Worm (Caenorhabditis elegans) whole organism, L1 larva: ENCODE data around the gene klp-7.
A peak's percentile ranks its signal among the peaks of the same experiment; 100 is the strongest.

Experiments
- F16B12.6 ChIP-seq: fragments of 150-350 bp; optimal IDR thresholded peaks from 2 replicates; lab custom pipeline; 2014; ENCODE audit warnings: missing biosample characterization, missing genetic modification characterization
- Y116A8C.19 ChIP-seq: sonication (generic microtip); optimal IDR thresholded peaks from 2 replicates; lab custom pipeline; 2016; ENCODE audit warnings: missing compliant biosample characterization, missing genetic modification characterization, borderline replicate concordance
- alr-1 ChIP-seq: fragments of 200-800 bp; sonication (Bioruptor generic); optimal IDR thresholded peaks from 2 replicates; lab custom pipeline; 2018; ENCODE audit warnings: borderline replicate concordance, mild to moderate bottlenecking, missing genetic modification characterization, missing compliant biosample characterization
- ama-1 ChIP-seq: fragments of 150-350 bp; optimal IDR thresholded peaks from 2 replicates; lab custom pipeline; 2014
- ceh-63 ChIP-seq: fragments of 200-800 bp; sonication (Bioruptor generic); optimal IDR thresholded peaks from 2 replicates; lab custom pipeline; 2018; ENCODE audit warnings: mild to moderate bottlenecking, missing genetic modification characterization, missing compliant biosample characterization
- ceh-88 ChIP-seq: fragments of 200-800 bp; sonication (Bioruptor generic); IDR thresholded peaks from 2 replicates; pipeline ENCODE4 v1.3.6; 2022; ENCODE audit warnings: missing genetic modification characterization, missing compliant biosample characterization
- ceh-90 ChIP-seq: sonication (generic microtip); optimal IDR thresholded peaks from 2 replicates; lab custom pipeline; 2016; ENCODE audit warnings: missing genetic modification characterization, missing compliant biosample characterization
- dsc-1 ChIP-seq: sonication (generic microtip); optimal IDR thresholded peaks from 2 replicates; lab custom pipeline; 2016; ENCODE audit warnings: mild to moderate bottlenecking, missing genetic modification characterization, missing compliant biosample characterization
- efl-3 ChIP-seq: fragments of 200-800 bp; sonication (Bioruptor generic); optimal IDR thresholded peaks from 2 replicates; lab custom pipeline; 2018; ENCODE audit warnings: mild to moderate bottlenecking, missing genetic modification characterization, missing compliant biosample characterization
- egl-27 ChIP-seq, 2 experiments: fragments of 150-350 bp in 1 of 2; sonication (generic microtip); optimal IDR thresholded peaks; 3 replicates each; lab custom pipeline; 2017 to 2018; ENCODE audit warnings: missing biosample characterization in 2 of 2, missing genetic modification characterization in 2 of 2, missing genetic modification reagents in 2 of 2
- ets-5 ChIP-seq: fragments of 200-800 bp; sonication (Bioruptor generic); IDR thresholded peaks from 2 replicates; pipeline ENCODE4 v1.3.6; 2022; ENCODE audit warnings: missing genetic modification characterization, missing compliant biosample characterization
- fkh-10 ChIP-seq: sonication (generic microtip); optimal IDR thresholded peaks from 2 replicates; lab custom pipeline; 2017; ENCODE audit warnings: missing biosample characterization, missing genetic modification reagents, missing genetic modification characterization
- fkh-4 ChIP-seq: sonication (generic microtip); optimal IDR thresholded peaks from 2 replicates; lab custom pipeline; 2016; ENCODE audit warnings: missing compliant biosample characterization, missing genetic modification characterization, borderline replicate concordance
- fkh-8 ChIP-seq: sonication (generic microtip); optimal IDR thresholded peaks from 2 replicates; lab custom pipeline; 2016; ENCODE audit warnings: mild to moderate bottlenecking, missing genetic modification characterization, missing compliant biosample characterization
- fos-1 ChIP-seq: fragments of 150-350 bp; optimal IDR thresholded peaks from 2 replicates; lab custom pipeline; 2014; ENCODE audit warnings: missing biosample characterization, missing genetic modification characterization
- grh-1 ChIP-seq: fragments of 200-800 bp; sonication (Bioruptor generic); IDR thresholded peaks from 2 replicates; pipeline ENCODE4 v1.3.6; 2022; ENCODE audit warnings: missing genetic modification reagents, missing genetic modification characterization, missing compliant biosample characterization
- hlh-17 ChIP-seq: fragments of 200-800 bp; sonication (Bioruptor generic); optimal IDR thresholded peaks from 2 replicates; lab custom pipeline; 2018; ENCODE audit warnings: missing genetic modification characterization, mild to moderate bottlenecking, missing compliant biosample characterization, moderate library complexity, borderline replicate concordance
- hlh-4 ChIP-seq: sonication (generic microtip); optimal IDR thresholded peaks from 2 replicates; lab custom pipeline; 2016; ENCODE audit warnings: mild to moderate bottlenecking, missing genetic modification characterization, missing compliant biosample characterization
- hpl-2 ChIP-seq: fragments of 150-350 bp; optimal IDR thresholded peaks from 2 replicates; lab custom pipeline; 2014; ENCODE audit warnings: missing biosample characterization, missing genetic modification reagents, missing genetic modification characterization
- isw-1 ChIP-seq: fragments of 200-800 bp; sonication (Bioruptor generic); IDR thresholded peaks from 2 replicates; pipeline ENCODE4 v1.3.6; 2022; ENCODE audit warnings: missing genetic modification characterization, missing compliant biosample characterization
- lin-13 ChIP-seq: fragments of 150-350 bp; optimal IDR thresholded peaks from 2 replicates; lab custom pipeline; 2014; ENCODE audit warnings: missing biosample characterization, missing genetic modification reagents, missing genetic modification characterization
- lin-14 ChIP-seq: fragments of 200-800 bp; sonication (Bioruptor generic); optimal IDR thresholded peaks from 2 replicates; lab custom pipeline; 2018; ENCODE audit warnings: mild to moderate bottlenecking, missing genetic modification characterization, moderate library complexity, missing compliant biosample characterization
- lir-3 ChIP-seq: sonication (generic microtip); optimal IDR thresholded peaks from 2 replicates; lab custom pipeline; 2016; ENCODE audit warnings: mild to moderate bottlenecking, missing genetic modification characterization, moderate library complexity, missing compliant biosample characterization; ENCODE audit not compliant: poor library complexity
- lsy-2 ChIP-seq, 2 experiments: fragments of 150-350 bp; optimal IDR thresholded peaks; 2 replicates each; lab custom pipeline; 2014; ENCODE audit warnings: missing biosample characterization in 2 of 2, missing genetic modification characterization in 2 of 2
- mab-9 ChIP-seq: fragments of 200-800 bp; sonication (Bioruptor generic); IDR thresholded peaks from 2 replicates; pipeline ENCODE4 v1.3.6; 2022; ENCODE audit warnings: missing genetic modification reagents, missing genetic modification characterization, missing compliant biosample characterization
- mdl-1 ChIP-seq, 2 experiments: fragments of 150-350 bp; optimal IDR thresholded peaks; 2 replicates each; lab custom pipeline; 2014 to 2017; ENCODE audit warnings: missing biosample characterization in 2 of 2, missing genetic modification characterization in 2 of 2, inconsistent platforms in 1 of 2
- mef-2 ChIP-seq: fragments of 150-350 bp; optimal IDR thresholded peaks from 2 replicates; lab custom pipeline; 2014; ENCODE audit warnings: missing biosample characterization, missing genetic modification characterization
- mep-1 ChIP-seq: fragments of 150-350 bp; optimal IDR thresholded peaks from 2 replicates; lab custom pipeline; 2014; ENCODE audit warnings: missing biosample characterization, missing genetic modification characterization
- nhr-19 ChIP-seq: fragments of 200-800 bp; sonication (Bioruptor generic); conservative IDR thresholded peaks from 2 replicates; pipeline ENCODE4 v1.3.6; 2022; ENCODE audit warnings: missing genetic modification characterization, missing compliant biosample characterization
- nhr-71 ChIP-seq: sonication (generic microtip); optimal IDR thresholded peaks from 2 replicates; lab custom pipeline; 2016; ENCODE audit warnings: mild to moderate bottlenecking, missing genetic modification characterization, moderate library complexity, missing compliant biosample characterization
- nhr-76 ChIP-seq: sonication (generic microtip); optimal IDR thresholded peaks from 2 replicates; lab custom pipeline; 2017; ENCODE audit warnings: missing biosample characterization, missing genetic modification characterization
- nhr-84 ChIP-seq: sonication (generic microtip); optimal IDR thresholded peaks from 2 replicates; lab custom pipeline; 2017; ENCODE audit warnings: missing biosample characterization, missing genetic modification characterization
- pag-3 ChIP-seq: sonication (generic microtip); optimal IDR thresholded peaks from 2 replicates; lab custom pipeline; 2017; ENCODE audit warnings: missing genetic modification characterization, mild to moderate bottlenecking, missing compliant biosample characterization, antibody characterized with exemption, borderline replicate concordance; ENCODE audit not compliant: insufficient read depth
- rnt-1 ChIP-seq: sonication (generic microtip); optimal IDR thresholded peaks from 2 replicates; lab custom pipeline; 2016; ENCODE audit warnings: mild to moderate bottlenecking, missing genetic modification characterization, moderate library complexity, missing compliant biosample characterization
- snpc-4 ChIP-seq: fragments of 150-350 bp; optimal IDR thresholded peaks from 2 replicates; lab custom pipeline; 2014; ENCODE audit warnings: missing biosample characterization, missing genetic modification characterization
- sox-4 ChIP-seq: sonication (generic microtip); optimal IDR thresholded peaks from 2 replicates; lab custom pipeline; 2016; ENCODE audit warnings: missing genetic modification characterization, missing compliant biosample characterization
- sptf-1 ChIP-seq: fragments of 150-350 bp; optimal IDR thresholded peaks from 2 replicates; lab custom pipeline; 2014; ENCODE audit warnings: missing biosample characterization, missing genetic modification characterization
- swsn-7 ChIP-seq: sonication (generic microtip); optimal IDR thresholded peaks from 2 replicates; lab custom pipeline; 2016; ENCODE audit warnings: missing genetic modification characterization, missing compliant biosample characterization
- tbx-2 ChIP-seq: sonication (generic microtip); optimal IDR thresholded peaks from 2 replicates; lab custom pipeline; 2016; ENCODE audit warnings: missing genetic modification characterization, missing compliant biosample characterization
- tlp-1 ChIP-seq: fragments of 150-350 bp; optimal IDR thresholded peaks from 2 replicates; lab custom pipeline; 2014; ENCODE audit warnings: missing biosample characterization, missing genetic modification characterization
- unc-130 ChIP-seq: fragments of 150-350 bp; optimal IDR thresholded peaks from 2 replicates; lab custom pipeline; 2017; ENCODE audit warnings: missing biosample characterization, missing genetic modification characterization, inconsistent platforms
- unc-30 ChIP-seq: sonication (generic microtip); optimal IDR thresholded peaks from 2 replicates; lab custom pipeline; 2017; ENCODE audit warnings: missing biosample characterization, missing genetic modification characterization
- unc-62 ChIP-seq: fragments of 150-350 bp; optimal IDR thresholded peaks from 2 replicates; lab custom pipeline; 2014; ENCODE audit warnings: missing biosample characterization, missing genetic modification reagents, missing genetic modification characterization
- unc-86 ChIP-seq: sonication (generic microtip); optimal IDR thresholded peaks from 2 replicates; lab custom pipeline; 2016; ENCODE audit warnings: missing genetic modification characterization, missing compliant biosample characterization
- vab-15 ChIP-seq: sonication (generic microtip); optimal IDR thresholded peaks from 2 replicates; lab custom pipeline; 2017; ENCODE audit warnings: missing genotype, mild to moderate bottlenecking, missing genetic modification characterization, missing compliant biosample characterization
- xbp-1 ChIP-seq: sonication (generic microtip); optimal IDR thresholded peaks from 2 replicates; lab custom pipeline; 2016; ENCODE audit warnings: missing genetic modification characterization, missing compliant biosample characterization
- zag-1 ChIP-seq: fragments of 150-350 bp; optimal IDR thresholded peaks from 2 replicates; lab custom pipeline; 2014; ENCODE audit warnings: missing biosample characterization, missing genetic modification characterization
- zip-4 ChIP-seq: fragments of 200-800 bp; sonication (Bioruptor generic); optimal IDR thresholded peaks from 2 replicates; lab custom pipeline; 2018; ENCODE audit warnings: mild to moderate bottlenecking, missing genetic modification characterization, moderate library complexity, missing compliant biosample characterization
- ztf-4 ChIP-seq: fragments of 150-350 bp; optimal IDR thresholded peaks from 2 replicates; lab custom pipeline; 2014; ENCODE audit warnings: missing biosample characterization, missing genetic modification characterization

klp-7 gene

ce11 chrIII:10855398-10855880 lies 49.7 kb downstream of the klp-7 start, which contains the start of gene Y39A1C.1 (continued):
- TF ChIP-seq mep-1 (tag; lab: Kevin White, UChicago) (no peak), F16B12.6 (tag; lab: Kevin White, UChicago) (no peak), hpl-2 (GFP tag; lab: Kevin White, UChicago) (no peak), zip-4 (GFP tag; lab: Kevin White, UChicago) (no peak), Y116A8C.19 (tag; lab: Kevin White, UChicago) (no peak), sptf-1 (tag; lab: Kevin White, UChicago) (no peak), hlh-4 (no peak), zag-1 (no peak), ztf-4 (tag; lab: Kevin White, UChicago) (no peak), efl-3 (GFP tag; lab: Kevin White, UChicago) (no peak), nhr-76 (tag; lab: Kevin White, UChicago) (no peak), mef-2 (tag; lab: Kevin White, UChicago) (no peak), unc-130 (no peak), tlp-1 (tag; lab: Kevin White, UChicago) (no peak), lsy-2 (tag; optimal IDR thresholded peaks at IDR 0.05; lab: Kevin White, UChicago) (peak in 1 of 2 experiments; percentile 3), tbx-2 (peak; percentile 26), grh-1 (GFP tag; lab: Robert Waterston, UW) (no peak), fkh-4 (tag; lab: Kevin White, UChicago) (no peak), isw-1 (GFP tag; lab: Robert Waterston, UW) (no peak), egl-27 (tag; optimal IDR thresholded peaks at IDR 0.05; lab: Kevin White, UChicago) (no peak), xbp-1 (tag; lab: Kevin White, UChicago) (no peak), ceh-90 (tag; lab: Kevin White, UChicago) (no peak), fkh-10 (GFP tag; lab: Kevin White, UChicago) (no peak), nhr-71 (tag; lab: Kevin White, UChicago) (peak; percentile 46), unc-30 (tag; lab: Kevin White, UChicago) (no peak), nhr-84 (no peak), snpc-4 (tag; lab: Kevin White, UChicago) (no peak), ceh-88 (GFP tag; lab: Robert Waterston, UW) (no peak), hlh-17 (GFP tag; lab: Kevin White, UChicago) (no peak), ets-5 (no peak), rnt-1 (tag; lab: Kevin White, UChicago) (peak; percentile 56), dsc-1 (tag; lab: Kevin White, UChicago) (peak; percentile 53), lin-14 (GFP tag; lab: Kevin White, UChicago) (no peak), unc-62 (GFP tag; lab: Kevin White, UChicago) (no peak)

ce11 chrIII:10856830-10857229 lies 51.1 kb downstream of the klp-7 start:
- TF ChIP-seq rnt-1 (tag; lab: Kevin White, UChicago) (peak; percentile 72), sox-4 (tag; lab: Kevin White, UChicago) (peak; percentile 54), mdl-1 (tag; optimal IDR thresholded peaks at IDR 0.05; lab: Kevin White, UChicago) (no peak), nhr-19 (GFP tag; lab: Robert Waterston, UW) (peak; percentile 37), hlh-4 (peak; percentile 8), vab-15 (tag; lab: Kevin White, UChicago) (peak; percentile 3), zag-1 (no peak), mef-2 (tag; lab: Kevin White, UChicago) (no peak), fkh-8 (peak; percentile 47), efl-3 (GFP tag; lab: Kevin White, UChicago) (no peak), ceh-88 (GFP tag; lab: Robert Waterston, UW) (peak; percentile 49; the same call in 1 of the 2 replicates), dsc-1 (tag; lab: Kevin White, UChicago) (peak; percentile 21), fos-1 (tag; lab: Kevin White, UChicago) (no peak), Y116A8C.19 (tag; lab: Kevin White, UChicago) (peak; percentile 19), nhr-76 (tag; lab: Kevin White, UChicago) (no peak), ceh-90 (tag; lab: Kevin White, UChicago) (peak; percentile 1), lsy-2 (tag; optimal IDR thresholded peaks at IDR 0.05; lab: Kevin White, UChicago) (no peak), lir-3 (tag; lab: Kevin White, UChicago) (peak; percentile 75), isw-1 (GFP tag; lab: Robert Waterston, UW) (peak; percentile 34), swsn-7 (peak; percentile 6), ceh-63 (GFP tag; lab: Kevin White, UChicago) (peak; percentile 72), alr-1 (tag; lab: Kevin White, UChicago) (peak; percentile 26), ama-1 (lab: Kevin White, UChicago) (no peak), lin-13 (GFP tag; lab: Kevin White, UChicago) (no peak), mab-9 (GFP tag; lab: Robert Waterston, UW) (peak; percentile 37; the same call in 1 of the 2 replicates), zip-4 (GFP tag; lab: Kevin White, UChicago) (no peak), tbx-2 (peak; percentile 49), unc-86 (tag; lab: Kevin White, UChicago) (peak; percentile 18), fkh-4 (tag; lab: Kevin White, UChicago) (peak; percentile 1), pag-3 (tag; lab: Kevin White, UChicago) (no peak)
